Fruit fly (Drosophila melanogaster): Measurements from ENCODE around the gene CG13051.

CG13051 gene

DNA sequence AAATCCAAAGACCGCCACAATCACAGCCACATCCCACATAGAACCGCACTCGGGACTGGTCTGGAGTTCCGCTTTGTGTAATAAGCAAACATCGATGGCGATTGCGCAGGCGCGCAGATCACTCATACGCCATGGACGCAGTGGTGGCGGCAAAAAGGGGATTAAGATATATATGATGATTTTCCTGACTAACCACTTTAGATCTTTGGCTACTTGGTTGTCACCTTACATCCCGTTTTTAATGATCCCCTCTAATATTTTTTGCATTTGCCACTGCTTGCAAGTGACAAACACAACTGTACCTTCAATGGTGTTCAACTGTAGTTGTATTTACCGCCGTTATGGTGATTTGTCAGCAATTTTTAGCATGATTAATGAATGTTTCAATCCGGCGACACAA is 45.1 kb upstream of the CG13051 start (continued):
- TF ChIP-seq CG17359 (tag; optimal IDR thresholded peaks at IDR 0.05) (no peak), slou (GFP tag; optimal IDR thresholded peaks at IDR 0.05) (no peak), CG10462 (GFP tag; optimal IDR thresholded peaks at IDR 0.05) (no peak), Aef1 (GFP tag; IDR thresholded peaks at IDR 0.05) (0 out of 3 replicates have a peak, but pooled peaks have one; percentile 33), tll (GFP tag; optimal IDR thresholded peaks at IDR 0.05) (no peak), CG9215 (GFP tag; IDR thresholded peaks at IDR 0.05) (peak; percentile 42), CG3065 (GFP tag; optimal IDR thresholded peaks at IDR 0.05) (no peak), amos (GFP tag; IDR thresholded peaks at IDR 0.05; ENCODE audit: partially characterized antibody) (no peak), psq (GFP tag; optimal IDR thresholded peaks at IDR 0.05) (no peak), CG42726 (GFP tag; IDR thresholded peaks at IDR 0.05; ENCODE audit: partially characterized antibody) (no peak), bab2 (GFP tag; optimal IDR thresholded peaks at IDR 0.05) (no peak), ranshi (GFP tag; IDR thresholded peaks at IDR 0.05) (0 out of 2 replicates have a peak, but pooled peaks have one; percentile 29), az2 (GFP tag; optimal IDR thresholded peaks at IDR 0.05) (no peak), Doc2 (GFP tag; IDR thresholded peaks at IDR 0.05) (no peak), CG30403 (GFP tag; optimal IDR thresholded peaks at IDR 0.05) (peak; percentile 38), gfzf (GFP tag; optimal IDR thresholded peaks at IDR 0.05) (no peak), pho (GFP tag; optimal IDR thresholded peaks at IDR 0.05) (peak; percentile 4), Myb (GFP tag; optimal IDR thresholded peaks at IDR 0.05) (peak; percentile 38), org-1 (GFP tag; optimal IDR thresholded peaks at IDR 0.05) (peak; percentile 37), CG11560 (tag; IDR thresholded peaks at IDR 0.05) (no peak), dysf (GFP tag; IDR thresholded peaks at IDR 0.05) (0 out of 3 replicates have a peak, but pooled peaks have one; percentile 14), pnt (GFP tag; optimal IDR thresholded peaks at IDR 0.05) (no peak), Hr3 (GFP tag; optimal IDR thresholded peaks at IDR 0.05) (no peak), CG4617 (GFP tag; optimal IDR thresholded peaks at IDR 0.05; ENCODE audit: borderline replicate concordance) (no peak), Atf3 (GFP tag; optimal IDR thresholded peaks at IDR 0.05) (no peak), CG32532 (GFP tag; IDR thresholded peaks at IDR 0.05) (0 out of 2 replicates have a peak, but pooled peaks have one; percentile 6), chinmo (GFP tag; IDR thresholded peaks at IDR 0.05; ENCODE audit: partially characterized antibody) (0 out of 4 replicates have a peak, but pooled peaks have one; percentile 24), Fer3 (tag; optimal IDR thresholded peaks at IDR 0.05) (peak; percentile 2), ara (GFP tag; IDR thresholded peaks at IDR 0.05) (0 out of 2 replicates have a peak, but pooled peaks have one; percentile 14), ab (GFP tag; optimal IDR thresholded peaks at IDR 0.05) (no peak), CG5245 (GFP tag; optimal IDR thresholded peaks at IDR 0.05) (no peak), bcd (GFP tag; optimal IDR thresholded peaks at IDR 0.05) (no peak), H15 (GFP tag; IDR thresholded peaks at IDR 0.05) (no peak), cas (GFP tag; IDR thresholded peaks at IDR 0.05) (no peak), sna (GFP tag; IDR thresholded peaks at IDR 0.05; ENCODE audit: partially characterized antibody) (no peak), E2f1 (GFP tag; IDR thresholded peaks at IDR 0.05) (no peak), toy (GFP tag; IDR thresholded peaks at IDR 0.05) (no peak), CG2116 (GFP tag; optimal IDR thresholded peaks at IDR 0.05) (no peak), Hmr (GFP tag; optimal IDR thresholded peaks at IDR 0.05) (peak; percentile 63), grn (GFP tag; optimal IDR thresholded peaks at IDR 0.05) (no peak), Eip74EF (GFP tag; optimal IDR thresholded peaks at IDR 0.05) (no peak), cato (GFP tag; optimal IDR thresholded peaks at IDR 0.05; ENCODE audit: borderline replicate concordance) (no peak), ac (GFP tag; optimal IDR thresholded peaks at IDR 0.05) (no peak), Vsx1 (GFP tag; optimal IDR thresholded peaks at IDR 0.05) (no peak), mld (GFP tag; IDR thresholded peaks at IDR 0.05; ENCODE audit: partially characterized antibody) (no peak), Ada2b (GFP tag; IDR thresholded peaks at IDR 0.05) (no peak), maf-S (GFP tag; optimal IDR thresholded peaks at IDR 0.05) (no peak), CG2202 (tag; optimal IDR thresholded peaks at IDR 0.05) (no peak), CG13624 (GFP tag; optimal IDR thresholded peaks at IDR 0.05) (no peak), Tbp (GFP tag; optimal IDR thresholded peaks at IDR 0.05) (no peak), Spps (tag; optimal IDR thresholded peaks at IDR 0.05) (no peak)

All from whole organism, embryonic.